Fruit fly (Drosophila melanogaster) whole organism, adult: ENCODE results near the gene EMC4.

ENCODE experiments used
- CG11617 ChIP-seq: fragments of 200-800 bp; sonication (Bioruptor generic); optimal IDR thresholded peaks from 2 replicates; lab custom pipeline; 2017; ENCODE audit warnings: mild to moderate bottlenecking, missing biosample characterization, missing genetic modification reagents, missing genetic modification characterization
- CG12768 ChIP-seq: fragments of 200-800 bp; sonication (Bioruptor generic); optimal IDR thresholded peaks from 2 replicates; lab custom pipeline; 2017; ENCODE audit warnings: missing biosample characterization, missing genetic modification characterization, mild to moderate bottlenecking, moderate library complexity, missing genetic modification reagents
- CG14711 ChIP-seq: fragments of 200-800 bp; sonication (Bioruptor generic); optimal IDR thresholded peaks from 2 replicates; lab custom pipeline; 2018; ENCODE audit warnings: missing biosample characterization, mild to moderate bottlenecking, missing genetic modification characterization, moderate library complexity
- CG1620 ChIP-seq: fragments of 200-800 bp; sonication (Bioruptor generic); optimal IDR thresholded peaks from 2 replicates; lab custom pipeline; 2016; ENCODE audit warnings: missing biosample characterization, missing genetic modification characterization
- CG33017 ChIP-seq: fragments of 200-800 bp; sonication (Bioruptor generic); optimal IDR thresholded peaks from 2 replicates; lab custom pipeline; 2018; ENCODE audit warnings: missing biosample characterization, mild to moderate bottlenecking, missing genetic modification characterization, moderate library complexity
- CG5204 ChIP-seq: fragments of 200-800 bp; sonication (Bioruptor generic); optimal IDR thresholded peaks from 2 replicates; lab custom pipeline; 2016; ENCODE audit warnings: missing biosample characterization, missing genetic modification characterization
- CG7101 ChIP-seq: fragments of 200-800 bp; sonication (Bioruptor generic); optimal IDR thresholded peaks from 2 replicates; lab custom pipeline; 2018; ENCODE audit warnings: missing biosample characterization, mild to moderate bottlenecking, missing genetic modification characterization, moderate library complexity
- Hr96 ChIP-seq: fragments of 200-800 bp; sonication (Bioruptor generic); optimal IDR thresholded peaks from 2 replicates; lab custom pipeline; 2016; ENCODE audit warnings: missing biosample characterization, missing genetic modification characterization
- Mnt ChIP-seq: fragments of 200-800 bp; sonication (Bioruptor generic); optimal IDR thresholded peaks from 2 replicates; lab custom pipeline; 2016; ENCODE audit warnings: missing biosample characterization, mild to moderate bottlenecking, missing genetic modification characterization
- cnc ChIP-seq, 2 experiments: fragments of >200 bp; optimal IDR thresholded peaks; 2 replicates each; lab custom pipeline; 2017
- pad ChIP-seq: fragments of 200-800 bp; sonication (Bioruptor generic); optimal IDR thresholded peaks from 3 replicates; lab custom pipeline; 2017; ENCODE audit warnings: missing biosample characterization, missing genetic modification characterization, mild to moderate bottlenecking, moderate library complexity, missing genetic modification reagents
- tj ChIP-seq: fragments of 200-800 bp; sonication (Bioruptor generic); optimal IDR thresholded peaks from 3 replicates; lab custom pipeline; 2017; ENCODE audit warnings: missing biosample characterization, mild to moderate bottlenecking, missing genetic modification characterization, moderate library complexity
- toe ChIP-seq: fragments of 200-800 bp; sonication (Bioruptor generic); optimal IDR thresholded peaks from 2 replicates; lab custom pipeline; 2016; ENCODE audit warnings: missing biosample characterization, missing genetic modification characterization

DNA sequence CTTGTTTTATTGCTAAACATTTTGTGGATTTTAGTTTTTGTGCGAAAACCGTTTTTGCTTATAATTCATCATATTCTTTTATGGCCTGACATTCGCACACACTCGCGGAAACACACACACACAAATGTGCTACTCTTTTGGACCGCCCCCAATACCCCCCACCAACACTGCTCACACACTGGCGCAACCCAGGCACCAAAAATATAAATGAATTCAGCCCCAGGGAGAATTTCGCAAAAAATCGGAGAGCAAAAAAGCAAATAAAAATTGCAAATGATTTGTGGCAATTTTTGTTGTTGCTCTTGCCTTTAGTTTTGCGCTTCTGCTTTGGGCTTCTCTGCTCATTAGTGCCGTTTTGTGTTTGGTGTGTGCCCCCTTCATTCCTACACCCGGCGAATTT is 44.8 kb downstream of the EMC4 start:
- TF ChIP-seq pad (GFP tag; lab: Kevin White, UChicago), result no peak
- TF ChIP-seq Hr96 (GFP tag; lab: Kevin White, UChicago), result no peak
- TF ChIP-seq cnc (optimal IDR thresholded peaks at IDR 0.05; lab: Kevin White, UChicago), result no peak
- TF ChIP-seq CG14711 (tag; lab: Kevin White, UChicago), result no peak
- TF ChIP-seq CG12768, result no peak
- peak; percentile 4 for TF ChIP-seq toe (GFP tag; lab: Kevin White, UChicago)
- TF ChIP-seq CG1620 (GFP tag; lab: Kevin White, UChicago), result no peak
- TF ChIP-seq Mnt (GFP tag; lab: Kevin White, UChicago), result no peak
- TF ChIP-seq tj (GFP tag; lab: Kevin White, UChicago), result no peak
- TF ChIP-seq CG33017 (tag; lab: Kevin White, UChicago), result no peak
- TF ChIP-seq CG11617 (GFP tag; lab: Kevin White, UChicago), result no peak
- no peak for TF ChIP-seq CG7101 (tag; lab: Kevin White, UChicago)
- TF ChIP-seq CG5204, result no peak
